Worm (Caenorhabditis elegans) whole organism, L4 larva: ENCODE results near the gene W05B10.4.

ENCODE experiments used
- F10B5.3 ChIP-seq: sonication (generic microtip); optimal IDR thresholded peaks from 2 replicates; lab custom pipeline; 2016; ENCODE audit warnings: mild to moderate bottlenecking, missing genetic modification characterization, missing compliant biosample characterization
- F44E2.7 ChIP-seq: fragments of 200-800 bp; sonication (Bioruptor generic); IDR thresholded peaks from 2 replicates; pipeline ENCODE4 v2.1.2; 2022; ENCODE audit warnings: missing genetic modification characterization, missing compliant biosample characterization
- F49E8.2 ChIP-seq: sonication (generic microtip); optimal IDR thresholded peaks from 2 replicates; lab custom pipeline; 2016; ENCODE audit warnings: missing compliant biosample characterization, mild to moderate bottlenecking, missing genetic modification characterization, borderline replicate concordance
- R02D3.7 ChIP-seq: fragments of 150-350 bp; sonication (generic microtip); optimal IDR thresholded peaks from 3 replicates; lab custom pipeline; 2014; ENCODE audit warnings: missing biosample characterization, missing genetic modification characterization
- T20F7.1 ChIP-seq: fragments of 200-800 bp; sonication (Bioruptor generic); optimal IDR thresholded peaks from 2 replicates; lab custom pipeline; 2018; ENCODE audit warnings: mild to moderate bottlenecking, missing genetic modification characterization, missing compliant biosample characterization
- T26A8.4 ChIP-seq: fragments of 200-800 bp; sonication (Bioruptor generic); IDR thresholded peaks from 2 replicates; pipeline ENCODE4 v1.3.6; 2022; ENCODE audit warnings: missing genetic modification characterization, missing compliant biosample characterization
- Y48G9A.11 ChIP-seq: fragments of 200-800 bp; sonication (Bioruptor generic); IDR thresholded peaks from 2 replicates; pipeline ENCODE4 v1.3.6; 2022; ENCODE audit warnings: missing genetic modification reagents, missing genetic modification characterization, missing compliant biosample characterization
- Y5F2A.4 ChIP-seq: fragments of 200-800 bp; sonication (Bioruptor generic); optimal IDR thresholded peaks from 2 replicates; lab custom pipeline; 2018; ENCODE audit warnings: mild to moderate bottlenecking, missing genetic modification characterization, missing compliant biosample characterization
- Y75B8A.6 ChIP-seq: fragments of 200-800 bp; sonication (Bioruptor generic); IDR thresholded peaks from 2 replicates; pipeline ENCODE4 v1.3.6; 2022; ENCODE audit warnings: missing genetic modification reagents, missing genetic modification characterization, missing compliant biosample characterization
- aha-1 ChIP-seq: fragments of 150-350 bp; peaks from one replicate; lab custom pipeline; 2014; ENCODE audit warnings: missing biosample characterization, missing genetic modification characterization
- arid-1 ChIP-seq: fragments of 200-800 bp; sonication (Bioruptor generic); conservative IDR thresholded peaks from 2 replicates; pipeline ENCODE4 v1.3.6; 2022; ENCODE audit warnings: missing genetic modification reagents, missing genetic modification characterization, missing compliant biosample characterization
- attf-4 ChIP-seq: sonication (generic microtip); optimal IDR thresholded peaks from 3 replicates; lab custom pipeline; 2017; ENCODE audit warnings: missing biosample characterization, missing genetic modification characterization
- ceh-32 ChIP-seq: sonication (generic microtip); optimal IDR thresholded peaks from 2 replicates; lab custom pipeline; 2016; ENCODE audit warnings: mild to moderate bottlenecking, missing genetic modification characterization, missing compliant biosample characterization; ENCODE audit not compliant: poor library complexity
- ceh-82 ChIP-seq: sonication (generic microtip); optimal IDR thresholded peaks from 2 replicates; lab custom pipeline; 2017; ENCODE audit warnings: missing biosample characterization, missing genetic modification characterization
- ces-1 ChIP-seq: fragments of 150-350 bp; sonication (generic microtip); optimal IDR thresholded peaks from 4 replicates; lab custom pipeline; 2014; ENCODE audit warnings: missing biosample characterization, missing genetic modification reagents, missing genetic modification characterization
- daf-12 ChIP-seq: fragments of 150-350 bp; optimal IDR thresholded peaks from 2 replicates; lab custom pipeline; 2014; ENCODE audit warnings: missing biosample characterization, missing genetic modification reagents, missing genetic modification characterization
- daf-16 ChIP-seq, 3 experiments: sonication (generic microtip); optimal IDR thresholded peaks; 2 replicates each; lab custom pipeline; 2016 to 2017; ENCODE audit warnings: missing genetic modification characterization in 3 of 3, missing genetic modification reagents in 3 of 3, mild to moderate bottlenecking in 2 of 3, missing compliant biosample characterization in 2 of 3, missing biosample characterization in 1 of 3, moderate library complexity in 1 of 3
- dmd-9 ChIP-seq: fragments of 200-800 bp; sonication (Bioruptor generic); IDR thresholded peaks from 2 replicates; pipeline ENCODE4 v1.3.6; 2022; ENCODE audit warnings: missing genetic modification reagents, missing genetic modification characterization, missing compliant biosample characterization
- dpl-1 ChIP-seq: fragments of 150-350 bp; optimal IDR thresholded peaks from 2 replicates; lab custom pipeline; 2014; ENCODE audit warnings: missing biosample characterization, missing genetic modification reagents, missing genetic modification characterization
- dve-1 ChIP-seq: sonication (generic microtip); optimal IDR thresholded peaks from 2 replicates; lab custom pipeline; 2017; ENCODE audit warnings: antibody characterized with exemption, mild to moderate bottlenecking, missing genetic modification characterization, missing compliant biosample characterization; ENCODE audit not compliant: insufficient read depth
- egl-27 ChIP-seq: sonication (generic microtip); optimal IDR thresholded peaks from 3 replicates; lab custom pipeline; 2017; ENCODE audit warnings: missing biosample characterization, missing genetic modification reagents, missing genetic modification characterization
- egl-43 ChIP-seq: fragments of 200-800 bp; sonication (Bioruptor generic); IDR thresholded peaks from 2 replicates; pipeline ENCODE4 v1.3.6; 2022; ENCODE audit warnings: missing genetic modification reagents, missing genetic modification characterization, missing compliant biosample characterization
- fkh-10 ChIP-seq: fragments of 150-350 bp; optimal IDR thresholded peaks from 2 replicates; lab custom pipeline; 2014; ENCODE audit warnings: missing biosample characterization, missing genetic modification reagents, missing genetic modification characterization
- hif-1 ChIP-seq, 2 experiments: sonication (generic microtip); optimal IDR thresholded peaks; 2 replicates each; lab custom pipeline; 2016 to 2017; ENCODE audit warnings: missing compliant biosample characterization in 2 of 2, missing genetic modification characterization in 2 of 2, missing genetic modification reagents in 2 of 2, missing genotype in 2 of 2, mild to moderate bottlenecking in 1 of 2
- hlh-30 ChIP-seq: sonication (generic microtip); optimal IDR thresholded peaks from 2 replicates; lab custom pipeline; 2017; ENCODE audit warnings: antibody characterized with exemption, mild to moderate bottlenecking, missing genetic modification characterization, missing compliant biosample characterization; ENCODE audit not compliant: insufficient read depth
- lin-1 ChIP-seq: fragments of 200-800 bp; sonication (Bioruptor generic); IDR thresholded peaks from 2 replicates; pipeline ENCODE4 v1.3.6; 2022; ENCODE audit warnings: missing genetic modification reagents, missing genetic modification characterization, missing compliant biosample characterization
- lin-13 ChIP-seq: fragments of 150-350 bp; optimal IDR thresholded peaks from 2 replicates; lab custom pipeline; 2014; ENCODE audit warnings: missing biosample characterization, missing genetic modification reagents, missing genetic modification characterization
- lin-15B ChIP-seq: fragments of 150-350 bp; sonication (generic microtip); optimal IDR thresholded peaks from 3 replicates; lab custom pipeline; 2014; ENCODE audit warnings: missing biosample characterization, missing genetic modification characterization
- lin-39 ChIP-seq: fragments of 150-350 bp; optimal IDR thresholded peaks from 2 replicates; lab custom pipeline; 2014; ENCODE audit warnings: missing biosample characterization, missing genetic modification reagents, missing genetic modification characterization
- lir-3 ChIP-seq: sonication (generic microtip); optimal IDR thresholded peaks from 2 replicates; lab custom pipeline; 2016; ENCODE audit warnings: mild to moderate bottlenecking, missing genetic modification characterization, missing compliant biosample characterization
- lsy-2 ChIP-seq, 2 experiments: fragments of 150-350 bp in 1 of 2; sonication (generic microtip) in 1 of 2; optimal IDR thresholded peaks; 2 replicates each; lab custom pipeline; 2014 to 2017; ENCODE audit warnings: missing biosample characterization in 2 of 2, missing genetic modification characterization in 2 of 2
- madf-5 ChIP-seq, 2 experiments: fragments of 200-800 bp; sonication (Bioruptor generic); IDR thresholded peaks; 2 replicates each; pipeline ENCODE4 v1.3.6; 2022; ENCODE audit warnings: missing compliant biosample characterization in 2 of 2, missing genetic modification characterization in 2 of 2
- madf-9 ChIP-seq: fragments of 200-800 bp; sonication (Bioruptor generic); conservative IDR thresholded peaks from 2 replicates; pipeline ENCODE4 v1.3.6; 2022; ENCODE audit warnings: missing genetic modification reagents, missing genetic modification characterization, missing compliant biosample characterization
- mxl-2 ChIP-seq: fragments of 200-800 bp; sonication (Bioruptor generic); conservative IDR thresholded peaks from 2 replicates; pipeline ENCODE4 v1.3.6; 2022; ENCODE audit warnings: missing genetic modification reagents, missing genetic modification characterization, missing compliant biosample characterization
- nhr-10 ChIP-seq: fragments of 150-350 bp; optimal IDR thresholded peaks from 2 replicates; lab custom pipeline; 2014; ENCODE audit warnings: missing biosample characterization, missing genetic modification characterization
- nhr-102 ChIP-seq: sonication (generic microtip); optimal IDR thresholded peaks from 2 replicates; lab custom pipeline; 2016; ENCODE audit warnings: mild to moderate bottlenecking, missing genetic modification characterization, moderate library complexity, missing compliant biosample characterization
- nhr-28 ChIP-seq: fragments of 150-350 bp; optimal IDR thresholded peaks from 2 replicates; lab custom pipeline; 2014; ENCODE audit warnings: missing biosample characterization, missing genetic modification characterization
- nhr-48 ChIP-seq: sonication (generic microtip); optimal IDR thresholded peaks from 2 replicates; lab custom pipeline; 2016; ENCODE audit warnings: mild to moderate bottlenecking, missing genetic modification characterization, missing compliant biosample characterization
- nhr-6 ChIP-seq: fragments of 150-350 bp; optimal IDR thresholded peaks from 2 replicates; lab custom pipeline; 2014; ENCODE audit warnings: missing biosample characterization, missing genetic modification characterization
- nhr-77 ChIP-seq: fragments of 150-350 bp; optimal IDR thresholded peaks from 2 replicates; lab custom pipeline; 2014; ENCODE audit warnings: missing biosample characterization, missing genetic modification characterization
- set-16 ChIP-seq: fragments of 200-800 bp; sonication (Bioruptor generic); IDR thresholded peaks from 2 replicates; pipeline ENCODE4 v1.3.6; 2022; ENCODE audit warnings: missing genetic modification reagents, missing genetic modification characterization, missing compliant biosample characterization
- snpc-1.2 ChIP-seq: fragments of 200-800 bp; sonication (Bioruptor generic); IDR thresholded peaks from 2 replicates; pipeline ENCODE4 v1.3.6; 2022; ENCODE audit warnings: missing genetic modification reagents, missing genetic modification characterization, missing compliant biosample characterization
- spr-1 ChIP-seq: sonication (generic microtip); optimal IDR thresholded peaks from 2 replicates; lab custom pipeline; 2016; ENCODE audit warnings: mild to moderate bottlenecking, missing genetic modification characterization, missing compliant biosample characterization
- tra-1 ChIP-seq: fragments of 200-800 bp; sonication (Bioruptor generic); IDR thresholded peaks from 2 replicates; pipeline ENCODE4 v1.3.6; 2022; ENCODE audit warnings: missing genetic modification reagents, missing genetic modification characterization, missing compliant biosample characterization
- unc-62 ChIP-seq, 3 experiments: fragments of 150-350 bp in 1 of 3; sonication (generic microtip); optimal IDR thresholded peaks in 2 of 3; peaks in 1 of 3; 1 replicate in 1 of 3; 2 replicates in 2 of 3; lab custom pipeline; 2014 to 2017; ENCODE audit warnings: missing biosample characterization in 3 of 3, missing genetic modification characterization in 3 of 3, missing genetic modification reagents in 3 of 3, missing genotype in 1 of 3
- vab-7 ChIP-seq: fragments of 200-800 bp; sonication (Bioruptor generic); IDR thresholded peaks from 2 replicates; pipeline ENCODE4 v1.3.6; 2022; ENCODE audit warnings: missing genetic modification reagents, missing genetic modification characterization, missing compliant biosample characterization
- zag-1 ChIP-seq: fragments of 150-350 bp; optimal IDR thresholded peaks from 2 replicates; lab custom pipeline; 2014; ENCODE audit warnings: missing biosample characterization, missing genetic modification characterization
- zfp-2 ChIP-seq: sonication (generic microtip); optimal IDR thresholded peaks from 2 replicates; lab custom pipeline; 2016; ENCODE audit warnings: mild to moderate bottlenecking, missing genetic modification characterization, missing compliant biosample characterization
- ztf-7 ChIP-seq: fragments of 150-350 bp; optimal IDR thresholded peaks from 2 replicates; lab custom pipeline; 2014; ENCODE audit warnings: missing biosample characterization, missing genetic modification characterization

The W05B10.4 gene

ce11 chrV:12637764-12638502, 30.1 kb upstream of the W05B10.4 start:
- no peak for TF ChIP-seq madf-9 (GFP tag; lab: Robert Waterston, UW)
- TF ChIP-seq dmd-9 (GFP tag; lab: Robert Waterston, UW), result no peak
- TF ChIP-seq daf-12 (tag; lab: Kevin White, UChicago), result no peak
- no peak for TF ChIP-seq T20F7.1 (GFP tag; lab: Kevin White, UChicago)
- no peak for TF ChIP-seq Y48G9A.11
- TF ChIP-seq zag-1 (tag; lab: Kevin White, UChicago), result no peak
- TF ChIP-seq hif-1 (tag; optimal IDR thresholded peaks at IDR 0.05; lab: Kevin White, UChicago), result no peak
- TF ChIP-seq nhr-10 (tag; lab: Kevin White, UChicago), result no peak
- no peak for TF ChIP-seq nhr-48 (tag; lab: Kevin White, UChicago)
- no peak for TF ChIP-seq Y5F2A.4 (GFP tag; lab: Kevin White, UChicago)
- TF ChIP-seq F49E8.2 (tag; lab: Kevin White, UChicago), result no peak
- TF ChIP-seq nhr-6 (tag; lab: Kevin White, UChicago), result peak; percentile 71
- TF ChIP-seq dpl-1, result no peak
- TF ChIP-seq R02D3.7 (tag; lab: Kevin White, UChicago), result no peak
- no peak for TF ChIP-seq lin-13 (GFP tag; lab: Kevin White, UChicago)
- no peak for TF ChIP-seq ceh-32 (tag; lab: Kevin White, UChicago)
- TF ChIP-seq madf-5 (GFP tag; IDR thresholded peaks at IDR 0.05; lab: Robert Waterston, UW), result no peak
- no peak for TF ChIP-seq lir-3 (tag; lab: Kevin White, UChicago)
- no peak for TF ChIP-seq lsy-2 (tag; optimal IDR thresholded peaks at IDR 0.05; lab: Kevin White, UChicago)
- TF ChIP-seq T26A8.4 (GFP tag; lab: Robert Waterston, UW), result no peak
- no peak for TF ChIP-seq nhr-102 (tag; lab: Kevin White, UChicago)
- TF ChIP-seq nhr-77, result no peak
- no peak for TF ChIP-seq lin-1 (GFP tag; lab: Robert Waterston, UW)
- TF ChIP-seq ztf-7 (tag; lab: Kevin White, UChicago), result no peak
- TF ChIP-seq nhr-28, result peak; percentile 30
- TF ChIP-seq ces-1 (GFP tag; lab: Kevin White, UChicago), result no peak
- TF ChIP-seq tra-1, result 0 out of 2 replicates have a peak, but pooled peaks have one; percentile 50
- no peak for TF ChIP-seq vab-7
- TF ChIP-seq F10B5.3 (tag; lab: Kevin White, UChicago), result no peak
- TF ChIP-seq snpc-1.2, result no peak
- peak in 1 of 2 experiments; percentile 7 for TF ChIP-seq unc-62 (GFP tag; optimal IDR thresholded peaks at IDR 0.05 in 1 of 2; lab: Kevin White, UChicago)
- TF ChIP-seq unc-62 (tag; optimal IDR thresholded peaks at IDR 0.05; lab: Kevin White, UChicago), result no peak
- peak in 1 of 2 experiments; percentile 61 for TF ChIP-seq daf-16 (GFP tag; optimal IDR thresholded peaks at IDR 0.05; lab: Kevin White, UChicago)
- TF ChIP-seq daf-16 (tag; optimal IDR thresholded peaks at IDR 0.05; lab: Kevin White, UChicago), result peak; percentile 91
- TF ChIP-seq hlh-30 (tag; lab: Kevin White, UChicago), result peak; percentile 70
- TF ChIP-seq lin-39, result no peak
- TF ChIP-seq arid-1 (GFP tag; lab: Robert Waterston, UW), result no peak
- TF ChIP-seq ceh-82, result no peak
- TF ChIP-seq attf-4, result no peak
- TF ChIP-seq spr-1 (tag; lab: Kevin White, UChicago), result no peak
- no peak for TF ChIP-seq F44E2.7
- peak; percentile 35 for TF ChIP-seq dve-1 (tag; lab: Kevin White, UChicago)
- no peak for TF ChIP-seq zfp-2
- TF ChIP-seq lin-15B, result no peak
- TF ChIP-seq set-16 (GFP tag; lab: Robert Waterston, UW), result no peak
- no peak for TF ChIP-seq egl-27
- TF ChIP-seq mxl-2, result 0 out of 2 replicates have a peak, but pooled peaks have one; percentile 38
- no peak for TF ChIP-seq egl-43 (GFP tag; lab: Robert Waterston, UW)
- TF ChIP-seq aha-1, result peak; percentile 65
- no peak for TF ChIP-seq fkh-10
- TF ChIP-seq Y75B8A.6, result no peak
